Worm (Caenorhabditis elegans): ENCODE results near the gene pie-1.

The pie-1 gene

DNA sequence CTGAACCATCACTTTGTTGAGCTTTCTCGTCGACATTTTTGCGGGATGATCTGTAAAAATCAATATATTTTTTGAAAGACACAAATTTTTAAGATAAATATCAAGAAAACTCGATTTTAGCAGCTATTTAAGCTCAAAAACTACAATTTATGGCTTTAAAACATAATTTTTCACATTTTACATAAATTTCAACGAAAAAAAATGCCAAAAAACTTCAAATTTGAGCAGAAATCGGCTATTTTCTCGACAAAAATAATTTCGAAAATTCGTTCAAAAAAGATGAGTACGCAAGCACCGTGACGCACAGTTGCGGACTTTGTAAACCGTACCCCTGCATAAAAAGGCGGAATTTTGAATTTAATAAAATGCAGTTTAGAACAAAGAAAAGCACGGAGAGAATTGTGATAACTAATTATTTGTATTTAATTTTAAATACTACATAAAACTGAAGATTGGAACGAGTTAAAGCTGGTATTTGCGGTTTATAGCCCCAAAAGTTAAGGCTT is 2.9 kb downstream of the pie-1 start, which contains the start of gene snr-6 (continued):
- TF ChIP-seq hmg-1.2 (GFP tag; IDR thresholded peaks at IDR 0.05) (no peak), cebp-2 (GFP tag; IDR thresholded peaks at IDR 0.05) (no peak), tlf-1 (GFP tag; optimal IDR thresholded peaks at IDR 0.05) (no peak), pha-4 (tag; optimal IDR thresholded peaks at IDR 0.05) (no peak), tbx-9 (tag; optimal IDR thresholded peaks at IDR 0.05; ENCODE audit: borderline replicate concordance) (no peak), snpc-1.1 (tag; optimal IDR thresholded peaks at IDR 0.05; ENCODE audit: insufficient read depth) (no peak), C06A6.2 (GFP tag; conservative IDR thresholded peaks at IDR 0.05) (no peak), ceh-58 (GFP tag; IDR thresholded peaks at IDR 0.05) (no peak), hlh-26 (GFP tag; conservative IDR thresholded peaks at IDR 0.05) (no peak), ztf-18 (tag; optimal IDR thresholded peaks at IDR 0.05) (no peak), ztf-22 (GFP tag; optimal IDR thresholded peaks at IDR 0.05) (no peak), snpc-3.4 (tag; optimal IDR thresholded peaks at IDR 0.05) (peak; percentile 46), lin-35 (GFP tag; optimal IDR thresholded peaks at IDR 0.05) (peak; percentile 60 to 90 (median 68)), hlh-12 (tag; optimal IDR thresholded peaks at IDR 0.05) (no peak), mcd-1 (GFP tag; IDR thresholded peaks at IDR 0.05) (peak; percentile 44; the same call in 1 of the 2 replicates), T26A5.8 (tag; optimal IDR thresholded peaks at IDR 0.05) (no peak), madf-6 (GFP tag; IDR thresholded peaks at IDR 0.05) (no peak; the same call in 1 of the 2 replicates), hsf-1 (GFP tag; IDR thresholded peaks at IDR 0.05) (no peak), tbp1 (GFP tag; optimal IDR thresholded peaks at IDR 0.05) (no peak), nhr-80 (tag; optimal IDR thresholded peaks at IDR 0.05) (no peak), snpc-1.3 (tag; optimal IDR thresholded peaks at IDR 0.05; ENCODE audit: insufficient read depth) (peak; percentile 6), attf-3 (GFP tag; conservative IDR thresholded peaks at IDR 0.05) (no peak), ama-1 (optimal IDR thresholded peaks at IDR 0.05) (no peak), ama-1 (GFP tag; optimal IDR thresholded peaks at IDR 0.05) (no peak), efl-1 (GFP tag; optimal IDR thresholded peaks at IDR 0.05) (peak; percentile 83), let-526 (GFP tag; IDR thresholded peaks at IDR 0.05) (no peak), let-607 (tag; optimal IDR thresholded peaks at IDR 0.05) (no peak), C17E4.6 (GFP tag; IDR thresholded peaks at IDR 0.05) (no peak), lir-1 (GFP tag; conservative IDR thresholded peaks at IDR 0.05) (no peak), aptf-3 (GFP tag; IDR thresholded peaks at IDR 0.05) (no peak), him-1 (tag; optimal IDR thresholded peaks at IDR 0.05) (peak; percentile 62)

- TF ChIP-seq F57A8.1 (GFP tag; optimal IDR thresholded peaks at IDR 0.05) (no peak), mcd-1 (GFP tag; IDR thresholded peaks at IDR 0.05) (no peak), aptf-3 (GFP tag; IDR thresholded peaks at IDR 0.05) (no peak), xnd-1 (tag; optimal IDR thresholded peaks at IDR 0.05) (no peak), bed-2 (GFP tag; IDR thresholded peaks at IDR 0.05) (no peak), lsy-27 (tag; optimal IDR thresholded peaks at IDR 0.05; ENCODE audit: borderline replicate concordance, insufficient read depth) (no peak)
Observed at ce11 chrIII:12430209-12430608, 3.5 kb downstream of the pie-1 start, which contains the start of gene Y49E10.16. TSS of gene Y49E10.16 (plus strand) at chrIII:12430509.

ce11 chrIII:12434104-12434503 is 7.4 kb downstream of the pie-1 start, which contains the start of gene Y49E10.27:
TSS of gene Y49E10.27 (plus strand) at chrIII:12434404.
- no peak for TF ChIP-seq F57C9.4 (tag; optimal IDR thresholded peaks at IDR 0.05)
- no peak for TF ChIP-seq cebp-1 (GFP tag; IDR thresholded peaks at IDR 0.05)
- no peak for TF ChIP-seq cebp-1 (tag; optimal IDR thresholded peaks at IDR 0.05)
- no peak for TF ChIP-seq ceh-58 (GFP tag; IDR thresholded peaks at IDR 0.05)
- TF ChIP-seq Y53G8AR.9 (GFP tag; conservative IDR thresholded peaks at IDR 0.05): no peak
- TF ChIP-seq ceh-91 (GFP tag; IDR thresholded peaks at IDR 0.05): no peak
- no peak for TF ChIP-seq let-526 (GFP tag; IDR thresholded peaks at IDR 0.05)
- no peak for TF ChIP-seq atf-7 (tag; optimal IDR thresholded peaks at IDR 0.05)
- TF ChIP-seq K11D2.4 (GFP tag; IDR thresholded peaks at IDR 0.05): no peak
- no peak for TF ChIP-seq B0336.3 (GFP tag; IDR thresholded peaks at IDR 0.05)
- TF ChIP-seq xnd-1 (tag; optimal IDR thresholded peaks at IDR 0.05): no peak
- TF ChIP-seq hsf-1 (GFP tag; IDR thresholded peaks at IDR 0.05): no peak
